Fruit fly (Drosophila melanogaster) whole organism, adult: ENCODE data around the gene CG13795.

Experiments used
- CG11617 ChIP-seq: fragments of 200-800 bp; sonication (Bioruptor generic); optimal IDR thresholded peaks from 2 replicates; lab custom pipeline; 2017; ENCODE audit warnings: mild to moderate bottlenecking, missing biosample characterization, missing genetic modification reagents, missing genetic modification characterization
- CG12768 ChIP-seq: fragments of 200-800 bp; sonication (Bioruptor generic); optimal IDR thresholded peaks from 2 replicates; lab custom pipeline; 2017; ENCODE audit warnings: missing biosample characterization, missing genetic modification characterization, mild to moderate bottlenecking, moderate library complexity, missing genetic modification reagents
- CG14711 ChIP-seq: fragments of 200-800 bp; sonication (Bioruptor generic); optimal IDR thresholded peaks from 2 replicates; lab custom pipeline; 2018; ENCODE audit warnings: missing biosample characterization, mild to moderate bottlenecking, missing genetic modification characterization, moderate library complexity
- CG1620 ChIP-seq: fragments of 200-800 bp; sonication (Bioruptor generic); optimal IDR thresholded peaks from 2 replicates; lab custom pipeline; 2016; ENCODE audit warnings: missing biosample characterization, missing genetic modification characterization
- CG33017 ChIP-seq: fragments of 200-800 bp; sonication (Bioruptor generic); optimal IDR thresholded peaks from 2 replicates; lab custom pipeline; 2018; ENCODE audit warnings: missing biosample characterization, mild to moderate bottlenecking, missing genetic modification characterization, moderate library complexity
- CG5204 ChIP-seq: fragments of 200-800 bp; sonication (Bioruptor generic); optimal IDR thresholded peaks from 2 replicates; lab custom pipeline; 2016; ENCODE audit warnings: missing biosample characterization, missing genetic modification characterization
- CG7045 ChIP-seq: fragments of 200-800 bp; sonication (Bioruptor generic); optimal IDR thresholded peaks from 2 replicates; lab custom pipeline; 2017; ENCODE audit warnings: missing biosample characterization, mild to moderate bottlenecking, missing genetic modification characterization
- CG7101 ChIP-seq: fragments of 200-800 bp; sonication (Bioruptor generic); optimal IDR thresholded peaks from 2 replicates; lab custom pipeline; 2018; ENCODE audit warnings: missing biosample characterization, mild to moderate bottlenecking, missing genetic modification characterization, moderate library complexity
- Clk ChIP-seq: fragments of 200-800 bp; sonication (Bioruptor generic); optimal IDR thresholded peaks from 2 replicates; lab custom pipeline; 2017; ENCODE audit warnings: missing biosample characterization, missing genetic modification characterization
- Crg-1 ChIP-seq: fragments of 200-800 bp; sonication (Bioruptor generic); optimal IDR thresholded peaks from 2 replicates; lab custom pipeline; 2016; ENCODE audit warnings: missing biosample characterization, missing genetic modification characterization
- Hr96 ChIP-seq: fragments of 200-800 bp; sonication (Bioruptor generic); optimal IDR thresholded peaks from 2 replicates; lab custom pipeline; 2016; ENCODE audit warnings: missing biosample characterization, missing genetic modification characterization
- Mnt ChIP-seq: fragments of 200-800 bp; sonication (Bioruptor generic); optimal IDR thresholded peaks from 2 replicates; lab custom pipeline; 2016; ENCODE audit warnings: missing biosample characterization, mild to moderate bottlenecking, missing genetic modification characterization
- bab1 ChIP-seq: fragments of 200-800 bp; sonication (Bioruptor generic); optimal IDR thresholded peaks from 3 replicates; lab custom pipeline; 2019; ENCODE audit warnings: missing biosample characterization, mild to moderate bottlenecking, missing genetic modification characterization, moderate library complexity
- cic ChIP-seq: fragments of 200-800 bp; sonication (Bioruptor generic); optimal IDR thresholded peaks from 2 replicates; lab custom pipeline; 2017; ENCODE audit warnings: missing biosample characterization, mild to moderate bottlenecking, missing genetic modification characterization, moderate library complexity
- cnc ChIP-seq, 2 experiments: fragments of >200 bp; optimal IDR thresholded peaks; 2 replicates each; lab custom pipeline; 2017
- kay ChIP-seq: fragments of 200-800 bp; sonication (Bioruptor generic); peaks from one replicate; lab custom pipeline; 2016; ENCODE audit warnings: missing biosample characterization, missing genetic modification characterization, borderline replicate concordance
- ovo ChIP-seq: fragments of 200-800 bp; sonication (Bioruptor generic); optimal IDR thresholded peaks from 2 replicates; lab custom pipeline; 2016; ENCODE audit warnings: missing biosample characterization, missing genetic modification characterization
- pad ChIP-seq: fragments of 200-800 bp; sonication (Bioruptor generic); optimal IDR thresholded peaks from 3 replicates; lab custom pipeline; 2017; ENCODE audit warnings: missing biosample characterization, missing genetic modification characterization, mild to moderate bottlenecking, moderate library complexity, missing genetic modification reagents
- tj ChIP-seq: fragments of 200-800 bp; sonication (Bioruptor generic); optimal IDR thresholded peaks from 3 replicates; lab custom pipeline; 2017; ENCODE audit warnings: missing biosample characterization, mild to moderate bottlenecking, missing genetic modification characterization, moderate library complexity
- toe ChIP-seq: fragments of 200-800 bp; sonication (Bioruptor generic); optimal IDR thresholded peaks from 2 replicates; lab custom pipeline; 2016; ENCODE audit warnings: missing biosample characterization, missing genetic modification characterization

The CG13795 gene

dm6 chr2L:7722723-7723122 lies 3.4 kb downstream of the CG13795 start, which contains the start of gene CG13794:
TSS of gene CG13794 (minus strand) at chr2L:7722823.
- no peak for TF ChIP-seq CG11617 (GFP tag; lab: Kevin White, UChicago)
- TF ChIP-seq CG33017 (tag; lab: Kevin White, UChicago): peak; percentile 15
- peak; percentile 90 for TF ChIP-seq kay (GFP tag; lab: Kevin White, UChicago)
- no peak for TF ChIP-seq bab1 (GFP tag; lab: Kevin White, UChicago)
- no peak for TF ChIP-seq CG7045 (GFP tag; lab: Kevin White, UChicago)
- TF ChIP-seq Mnt: no peak
- TF ChIP-seq CG7101 (tag; lab: Kevin White, UChicago): peak; percentile 21

dm6 chr2L:7722102-7722501 lies 4.0 kb downstream of the CG13795 start:
- TF ChIP-seq pad (GFP tag; lab: Kevin White, UChicago) (no peak), kay (GFP tag; lab: Kevin White, UChicago) (peak; percentile 69), tj (GFP tag; lab: Kevin White, UChicago) (no peak)

- TF ChIP-seq Hr96 (GFP tag; lab: Kevin White, UChicago) (no peak), CG12768 (GFP tag; lab: Kevin White, UChicago) (no peak), kay (GFP tag; lab: Kevin White, UChicago) (peak; percentile 35), Clk (GFP tag; lab: Kevin White, UChicago) (no peak), Crg-1 (GFP tag; lab: Kevin White, UChicago) (no peak), cic (GFP tag; lab: Kevin White, UChicago) (no peak), toe (no peak), CG5204 (GFP tag; lab: Kevin White, UChicago) (no peak)
These were observed 6.7 kb downstream of the CG13795 start, which contains the start of gene CG13793 for dm6 chr2L:7719387-7719786. TSS of gene CG13793 (minus strand) at chr2L:7719487.

- TF ChIP-seq bab1 (GFP tag; lab: Kevin White, UChicago): no peak
- TF ChIP-seq Crg-1 (GFP tag; lab: Kevin White, UChicago): no peak
- no peak for TF ChIP-seq CG12768 (GFP tag; lab: Kevin White, UChicago)
- TF ChIP-seq CG33017 (tag; lab: Kevin White, UChicago): no peak
These were observed 9.6 kb downstream of the CG13795 start, which contains the start of gene CG33296 for dm6 chr2L:7716545-7716944. TSS of gene CG33296 (minus strand) at chr2L:7716645.

dm6 chr2L:7711034-7711685 lies 14.9 kb downstream of the CG13795 start:
- TF ChIP-seq CG7101 (tag; lab: Kevin White, UChicago) (no peak), Hr96 (GFP tag; lab: Kevin White, UChicago) (no peak), CG1620 (GFP tag; lab: Kevin White, UChicago) (no peak), CG7045 (GFP tag; lab: Kevin White, UChicago) (no peak), Mnt (no peak), cic (GFP tag; lab: Kevin White, UChicago) (no peak), ovo (GFP tag; lab: Kevin White, UChicago) (no peak), pad (GFP tag; lab: Kevin White, UChicago) (no peak), bab1 (GFP tag; lab: Kevin White, UChicago) (no peak), tj (GFP tag; lab: Kevin White, UChicago) (no peak), cnc (optimal IDR thresholded peaks at IDR 0.05; lab: Kevin White, UChicago) (no peak), Clk (GFP tag; lab: Kevin White, UChicago) (no peak), toe (no peak), CG33017 (tag; lab: Kevin White, UChicago) (no peak), CG14711 (no peak), CG12768 (GFP tag; lab: Kevin White, UChicago) (no peak), CG5204 (GFP tag; lab: Kevin White, UChicago) (no peak)

dm6 chr2L:7710580-7710979 lies 15.5 kb downstream of the CG13795 start, which contains the start of gene Ntl:
TSS of gene Ntl (plus strand) at chr2L:7710880.
- TF ChIP-seq Crg-1 (GFP tag; lab: Kevin White, UChicago): no peak
- no peak for TF ChIP-seq pad (GFP tag; lab: Kevin White, UChicago)
- TF ChIP-seq Mnt: no peak
- TF ChIP-seq Clk (GFP tag; lab: Kevin White, UChicago): no peak

dm6 chr2L:7703534-7703933 lies 22.6 kb downstream of the CG13795 start:
- peak; percentile 24 for TF ChIP-seq kay (GFP tag; lab: Kevin White, UChicago)
- TF ChIP-seq CG12768 (GFP tag; lab: Kevin White, UChicago): no peak
